Worm (Caenorhabditis elegans) whole organism, L3 larva: ENCODE data around the gene K01A2.6.

Source experiments
- R02D3.7 ChIP-seq: fragments of 150-350 bp; optimal IDR thresholded peaks from 2 replicates; lab custom pipeline; 2014; ENCODE audit warnings: missing biosample characterization, missing genetic modification characterization
- ZK546.5 ChIP-seq: sonication (generic microtip); optimal IDR thresholded peaks from 2 replicates; lab custom pipeline; 2017; ENCODE audit warnings: missing biosample characterization, missing genetic modification characterization
- ama-1 ChIP-seq: fragments of 150-350 bp; optimal IDR thresholded peaks from 2 replicates; lab custom pipeline; 2018
- daf-12 ChIP-seq: fragments of 150-350 bp; optimal IDR thresholded peaks from 2 replicates; lab custom pipeline; 2014; ENCODE audit warnings: missing biosample characterization, missing genetic modification reagents, missing genetic modification characterization
- egl-5 ChIP-seq: fragments of 150-350 bp; optimal IDR thresholded peaks from 2 replicates; lab custom pipeline; 2017; ENCODE audit warnings: missing biosample characterization, missing genetic modification reagents, missing genetic modification characterization, inconsistent platforms
- elt-1 ChIP-seq: fragments of 150-350 bp; optimal IDR thresholded peaks from 2 replicates; lab custom pipeline; 2014; ENCODE audit warnings: missing biosample characterization, missing genetic modification characterization
- elt-2 ChIP-seq: sonication (generic microtip); optimal IDR thresholded peaks from 2 replicates; lab custom pipeline; 2016; ENCODE audit warnings: missing genetic modification reagents, mild to moderate bottlenecking, missing genetic modification characterization, missing compliant biosample characterization
- elt-3 ChIP-seq, 3 experiments: fragments of 150-350 bp in 1 of 3; sonication (generic microtip) in 2 of 3; optimal IDR thresholded peaks; 2 replicates in 2 of 3; 4 replicates in 1 of 3; lab custom pipeline; 2014 to 2017; ENCODE audit warnings: missing biosample characterization in 3 of 3, missing genetic modification characterization in 3 of 3
- fkh-10 ChIP-seq: sonication (generic microtip); optimal IDR thresholded peaks from 2 replicates; lab custom pipeline; 2017; ENCODE audit warnings: missing biosample characterization, missing genetic modification reagents, missing genetic modification characterization
- fkh-2 ChIP-seq: fragments of 150-350 bp; optimal IDR thresholded peaks from 2 replicates; lab custom pipeline; 2014; ENCODE audit warnings: missing biosample characterization, missing genetic modification reagents, missing genetic modification characterization
- fos-1 ChIP-seq: fragments of 150-350 bp; optimal IDR thresholded peaks from 2 replicates; lab custom pipeline; 2014; ENCODE audit warnings: missing biosample characterization, missing genetic modification characterization
- jun-1 ChIP-seq: fragments of 150-350 bp; optimal IDR thresholded peaks from 2 replicates; lab custom pipeline; 2014; ENCODE audit warnings: missing biosample characterization, missing genetic modification reagents, missing genetic modification characterization
- lin-15B ChIP-seq: fragments of 150-350 bp; optimal IDR thresholded peaks from 2 replicates; lab custom pipeline; 2014; ENCODE audit warnings: missing biosample characterization, missing genetic modification characterization
- lin-39 ChIP-seq: fragments of 150-350 bp; optimal IDR thresholded peaks from 2 replicates; lab custom pipeline; 2018; ENCODE audit warnings: missing biosample characterization, missing genetic modification reagents, missing genetic modification characterization
- lsy-12 ChIP-seq: sonication (generic microtip); optimal IDR thresholded peaks from 2 replicates; lab custom pipeline; 2016; ENCODE audit warnings: mild to moderate bottlenecking, missing genetic modification characterization, missing compliant biosample characterization
- mdl-1 ChIP-seq: fragments of 150-350 bp; optimal IDR thresholded peaks from 2 replicates; lab custom pipeline; 2014; ENCODE audit warnings: missing biosample characterization, missing genetic modification characterization
- mml-1 ChIP-seq: fragments of 150-350 bp; sonication (generic microtip); optimal IDR thresholded peaks from 3 replicates; lab custom pipeline; 2014; ENCODE audit warnings: missing biosample characterization, missing genetic modification characterization
- nfya-1 ChIP-seq: sonication (generic microtip); optimal IDR thresholded peaks from 2 replicates; lab custom pipeline; 2017; ENCODE audit warnings: missing genetic modification characterization, mild to moderate bottlenecking, missing compliant biosample characterization, antibody characterized with exemption, moderate library complexity; ENCODE audit not compliant: insufficient read depth
- nhr-11 ChIP-seq: fragments of 150-350 bp; optimal IDR thresholded peaks from 2 replicates; lab custom pipeline; 2014; ENCODE audit warnings: missing biosample characterization, missing genetic modification characterization
- nhr-12 ChIP-seq: fragments of 150-350 bp; optimal IDR thresholded peaks from 2 replicates; lab custom pipeline; 2014; ENCODE audit warnings: missing biosample characterization, missing genetic modification characterization
- nhr-23 ChIP-seq: fragments of 150-350 bp; optimal IDR thresholded peaks from 2 replicates; lab custom pipeline; 2014; ENCODE audit warnings: missing biosample characterization, missing genetic modification reagents, missing genetic modification characterization
- nhr-237 ChIP-seq: fragments of 150-350 bp; optimal IDR thresholded peaks from 2 replicates; lab custom pipeline; 2014; ENCODE audit warnings: missing biosample characterization, missing genetic modification characterization
- nhr-25 ChIP-seq: sonication (generic microtip); optimal IDR thresholded peaks from 2 replicates; lab custom pipeline; 2017; ENCODE audit warnings: missing biosample characterization, missing genetic modification characterization
- nhr-43 ChIP-seq: sonication (generic microtip); optimal IDR thresholded peaks from 2 replicates; lab custom pipeline; 2016; ENCODE audit warnings: mild to moderate bottlenecking, missing genetic modification characterization, missing compliant biosample characterization; ENCODE audit not compliant: poor library complexity, severe bottlenecking
- nhr-67 ChIP-seq: fragments of 150-350 bp; optimal IDR thresholded peaks from 2 replicates; lab custom pipeline; 2014; ENCODE audit warnings: missing biosample characterization, missing genetic modification characterization
- nhr-76 ChIP-seq: fragments of 150-350 bp; sonication (generic microtip); optimal IDR thresholded peaks from 5 replicates; lab custom pipeline; 2014; ENCODE audit warnings: missing biosample characterization, missing genetic modification characterization
- nhr-77 ChIP-seq: fragments of 150-350 bp; optimal IDR thresholded peaks from 2 replicates; lab custom pipeline; 2014; ENCODE audit warnings: missing biosample characterization, missing genetic modification characterization
- pqm-1 ChIP-seq: fragments of 150-350 bp; optimal IDR thresholded peaks from 2 replicates; lab custom pipeline; 2017; ENCODE audit warnings: missing biosample characterization, missing genetic modification characterization, inconsistent platforms
- snpc-4 ChIP-seq: fragments of 150-350 bp; optimal IDR thresholded peaks from 2 replicates; lab custom pipeline; 2014; ENCODE audit warnings: missing biosample characterization, missing genetic modification characterization
- tbx-2 ChIP-seq: sonication (generic microtip); optimal IDR thresholded peaks from 2 replicates; lab custom pipeline; 2016; ENCODE audit warnings: mild to moderate bottlenecking, missing genetic modification characterization, missing compliant biosample characterization
- unc-39 ChIP-seq: sonication (generic microtip); optimal IDR thresholded peaks from 4 replicates; lab custom pipeline; 2017; ENCODE audit warnings: missing biosample characterization, missing genetic modification characterization
- unc-62 ChIP-seq: fragments of 150-350 bp; sonication (generic microtip); optimal IDR thresholded peaks from 4 replicates; lab custom pipeline; 2014; ENCODE audit warnings: missing biosample characterization, missing genetic modification reagents, missing genetic modification characterization
- zag-1 ChIP-seq: fragments of 150-350 bp; optimal IDR thresholded peaks from 2 replicates; lab custom pipeline; 2014; ENCODE audit warnings: missing biosample characterization, missing genetic modification characterization
- ztf-11 ChIP-seq: fragments of 150-350 bp; optimal IDR thresholded peaks from 2 replicates; lab custom pipeline; 2014; ENCODE audit warnings: missing biosample characterization, missing genetic modification characterization
- ztf-4 ChIP-seq: fragments of 150-350 bp; optimal IDR thresholded peaks from 2 replicates; lab custom pipeline; 2014; ENCODE audit warnings: missing biosample characterization, missing genetic modification characterization

K01A2.6 gene

DNA sequence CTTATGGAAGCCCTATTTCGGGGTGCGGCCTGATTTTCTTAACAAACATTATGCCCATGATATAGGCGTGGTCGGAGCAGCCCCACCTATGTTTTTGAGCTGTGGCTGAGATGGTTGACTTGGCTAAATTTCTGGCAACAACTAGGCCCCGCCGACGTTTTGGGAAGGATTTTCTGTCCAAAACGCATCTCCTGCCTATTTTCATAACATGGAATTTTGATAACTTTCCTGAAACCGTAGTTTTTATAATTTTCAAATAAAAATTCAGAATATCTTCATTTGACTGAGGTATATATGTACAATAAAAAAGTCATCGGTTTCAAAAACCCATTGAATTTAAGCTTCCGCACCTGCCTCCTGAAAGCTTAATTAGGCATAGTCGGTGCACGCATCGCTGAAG, 21.4 kb downstream of the K01A2.6 start:
- TF ChIP-seq mdl-1 (tag; lab: Kevin White, UChicago): no peak
- no peak for TF ChIP-seq fkh-2
- TF ChIP-seq nfya-1 (tag; lab: Kevin White, UChicago): no peak

DNA sequence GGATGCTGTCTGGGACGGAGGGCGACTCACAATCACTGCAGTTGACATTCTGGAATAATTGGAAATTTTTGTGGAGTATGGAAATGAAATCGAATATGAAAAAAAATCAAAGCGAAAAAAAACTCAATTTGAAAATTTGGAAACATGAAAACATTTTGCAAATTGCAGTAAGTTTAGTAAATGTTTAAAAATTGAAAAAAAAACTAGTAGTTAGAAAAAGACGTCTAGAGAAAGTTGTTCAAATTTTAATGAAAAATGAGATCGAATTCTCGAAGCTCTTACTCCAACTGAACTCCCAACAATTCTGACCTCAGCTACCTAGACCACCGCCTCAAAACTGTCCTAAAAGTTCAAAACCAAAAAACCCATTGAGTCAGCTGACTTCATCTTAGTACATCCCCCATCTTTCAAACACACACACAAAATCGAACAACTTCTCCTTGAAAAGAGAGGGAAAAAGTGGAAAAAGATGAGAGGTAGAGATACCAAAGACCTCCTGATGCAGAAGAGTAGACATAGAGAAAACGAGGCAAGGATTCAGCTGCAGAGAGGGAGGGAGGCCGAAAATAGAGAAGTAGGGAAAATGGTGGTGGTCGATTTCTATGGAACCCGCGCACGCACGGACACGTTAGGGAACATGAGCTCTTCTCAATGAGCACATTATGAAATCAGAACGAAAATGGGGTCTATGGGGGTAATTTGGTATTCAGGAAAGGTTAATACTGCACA, 23.4 kb downstream of the K01A2.6 start, which contains the start of gene K01A2.10:
K01A2.10 (minus strand) TSS at position 51 of the 729 bp plus-strand sequence.
- TF ChIP-seq nhr-23 (no peak), nhr-77 (tag; lab: Kevin White, UChicago) (no peak), nhr-43 (tag; lab: Kevin White, UChicago) (no peak), ZK546.5 (tag; lab: Kevin White, UChicago) (no peak), daf-12 (no peak), R02D3.7 (no peak), lsy-12 (tag; lab: Kevin White, UChicago) (no peak), lin-15B (peak; percentile 31), fkh-10 (GFP tag; lab: Kevin White, UChicago) (no peak), nfya-1 (tag; lab: Kevin White, UChicago) (peak; percentile 75), ztf-4 (no peak), tbx-2 (no peak), elt-1 (peak; percentile 4), unc-39 (no peak), nhr-25 (tag; lab: Kevin White, UChicago) (peak; percentile 23), zag-1 (no peak), elt-3 (tag; optimal IDR thresholded peaks at IDR 0.05; lab: Kevin White, UChicago) (no peak), egl-5 (peak; percentile 80), ama-1 (lab: Kevin White, UChicago) (no peak), nhr-12 (tag; lab: Kevin White, UChicago) (no peak), lin-39 (tag; lab: Kevin White, UChicago) (peak; percentile 89), fos-1 (tag; lab: Kevin White, UChicago) (no peak), pqm-1 (tag; lab: Kevin White, UChicago) (no peak), snpc-4 (tag; lab: Kevin White, UChicago) (peak; percentile 57), elt-2 (tag; lab: Kevin White, UChicago) (no peak), unc-62 (no peak), nhr-11 (no peak), nhr-76 (no peak)

DNA sequence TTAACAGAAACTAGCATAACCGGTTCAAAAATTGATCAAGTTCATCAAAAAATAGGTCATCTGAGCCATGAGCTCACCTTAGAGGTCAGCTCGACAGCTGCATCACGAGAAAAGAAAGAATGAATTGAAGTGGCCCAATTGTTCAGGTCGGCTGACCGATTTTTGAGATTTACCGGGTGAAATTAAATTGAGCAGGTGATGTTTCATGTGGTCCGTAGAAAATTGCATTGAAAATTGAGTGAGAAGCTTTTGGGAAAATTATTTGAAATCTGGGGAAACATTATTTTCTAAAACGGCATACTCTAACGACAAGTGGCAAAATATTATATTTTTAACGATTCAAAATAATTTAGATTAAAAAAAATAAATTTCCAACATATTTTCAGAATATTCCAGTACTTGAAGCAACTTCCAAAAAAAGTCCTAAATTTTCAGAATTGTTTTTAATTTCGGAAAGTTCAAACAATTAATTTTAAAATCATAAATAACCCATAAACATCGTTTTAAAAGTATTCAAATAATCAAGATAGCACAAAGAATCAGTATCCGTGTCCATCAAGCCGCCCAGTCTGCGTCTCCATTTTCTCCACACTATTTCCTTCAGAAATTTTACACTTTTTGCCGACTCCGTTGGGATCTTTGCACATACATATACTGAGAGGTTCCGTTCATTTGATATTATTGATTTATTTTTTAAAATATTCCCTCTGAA, 26.0 kb downstream of the K01A2.6 start, which contains the start of gene sgcb-1:
sgcb-1 (plus strand) TSS at position 662 of the 712 bp plus-strand sequence.
- TF ChIP-seq nhr-67 (tag; lab: Kevin White, UChicago) (no peak), ztf-11 (tag; lab: Kevin White, UChicago) (no peak), ama-1 (lab: Kevin White, UChicago) (no peak), tbx-2 (no peak), nhr-76 (no peak), nhr-23 (no peak)
- TF ChIP-seq, all 47 proteins: peak for 0

DNA sequence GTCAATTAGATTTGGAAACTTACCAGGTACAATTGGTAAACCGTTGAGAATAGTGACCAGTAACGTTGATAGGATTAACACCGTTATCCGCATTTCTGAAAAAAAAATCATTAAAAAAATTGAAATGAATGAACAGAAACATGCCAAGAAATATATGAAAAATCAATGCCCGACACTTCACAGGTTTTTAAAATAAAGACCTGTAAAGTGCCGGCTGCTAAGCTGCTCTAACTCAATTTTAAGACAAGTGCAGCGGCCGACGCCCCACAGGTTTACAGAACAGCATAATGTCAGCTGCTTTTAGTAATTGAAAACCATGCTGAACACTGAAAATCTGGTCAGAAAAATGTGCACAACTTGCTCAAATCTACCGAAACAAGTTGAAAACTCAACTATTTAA, 32.6 kb downstream of the K01A2.6 start, which contains the start of gene cbn-1:
cbn-1 (minus strand) TSS at position 101 of the 400 bp plus-strand sequence.
- no peak for TF ChIP-seq nhr-77 (tag; lab: Kevin White, UChicago)
- TF ChIP-seq jun-1 (tag; lab: Kevin White, UChicago): no peak
- no peak for TF ChIP-seq mml-1 (tag; lab: Kevin White, UChicago)
- TF ChIP-seq nhr-23: no peak
- no peak for TF ChIP-seq nhr-237
